Worm (Caenorhabditis elegans) whole organism, L3 larva: ENCODE results near the gene C16C8.10.

Experiments used
- R02D3.7 ChIP-seq: fragments of 150-350 bp; optimal IDR thresholded peaks from 2 replicates; lab custom pipeline; 2014; ENCODE audit warnings: missing biosample characterization, missing genetic modification characterization
- ZK546.5 ChIP-seq: sonication (generic microtip); optimal IDR thresholded peaks from 2 replicates; lab custom pipeline; 2017; ENCODE audit warnings: missing biosample characterization, missing genetic modification characterization
- aly-2 ChIP-seq: fragments of 150-350 bp; optimal IDR thresholded peaks from 2 replicates; lab custom pipeline; 2014; ENCODE audit warnings: missing biosample characterization, missing genetic modification characterization
- ama-1 ChIP-seq: fragments of 150-350 bp; optimal IDR thresholded peaks from 2 replicates; lab custom pipeline; 2018
- ceh-28 ChIP-seq: fragments of 150-350 bp; optimal IDR thresholded peaks from 2 replicates; lab custom pipeline; 2014; ENCODE audit warnings: missing biosample characterization, missing genetic modification reagents, missing genetic modification characterization
- ceh-82 ChIP-seq: fragments of 150-350 bp; optimal IDR thresholded peaks from 2 replicates; lab custom pipeline; 2014; ENCODE audit warnings: missing biosample characterization, missing genetic modification characterization
- ceh-9 ChIP-seq: sonication (generic microtip); optimal IDR thresholded peaks from 2 replicates; lab custom pipeline; 2018; ENCODE audit warnings: missing biosample characterization, missing genetic modification characterization
- daf-12 ChIP-seq: fragments of 150-350 bp; optimal IDR thresholded peaks from 2 replicates; lab custom pipeline; 2014; ENCODE audit warnings: missing biosample characterization, missing genetic modification reagents, missing genetic modification characterization
- egl-27 ChIP-seq: sonication (generic microtip); optimal IDR thresholded peaks from 4 replicates; lab custom pipeline; 2017; ENCODE audit warnings: missing biosample characterization, missing genetic modification reagents, missing genetic modification characterization
- elt-1 ChIP-seq: fragments of 150-350 bp; optimal IDR thresholded peaks from 2 replicates; lab custom pipeline; 2014; ENCODE audit warnings: missing biosample characterization, missing genetic modification characterization
- elt-2 ChIP-seq: sonication (generic microtip); optimal IDR thresholded peaks from 2 replicates; lab custom pipeline; 2016; ENCODE audit warnings: missing genetic modification reagents, mild to moderate bottlenecking, missing genetic modification characterization, missing compliant biosample characterization
- elt-3 ChIP-seq, 3 experiments: fragments of 150-350 bp in 1 of 3; sonication (generic microtip) in 2 of 3; optimal IDR thresholded peaks; 2 replicates in 2 of 3; 4 replicates in 1 of 3; lab custom pipeline; 2014 to 2017; ENCODE audit warnings: missing biosample characterization in 3 of 3, missing genetic modification characterization in 3 of 3
- eor-1 ChIP-seq, 2 experiments: fragments of 150-350 bp; optimal IDR thresholded peaks; 2 replicates each; lab custom pipeline; 2014 to 2018; ENCODE audit warnings: missing biosample characterization in 2 of 2, missing genetic modification characterization in 2 of 2
- fkh-10 ChIP-seq: sonication (generic microtip); optimal IDR thresholded peaks from 2 replicates; lab custom pipeline; 2017; ENCODE audit warnings: missing biosample characterization, missing genetic modification reagents, missing genetic modification characterization
- fkh-2 ChIP-seq: fragments of 150-350 bp; optimal IDR thresholded peaks from 2 replicates; lab custom pipeline; 2014; ENCODE audit warnings: missing biosample characterization, missing genetic modification reagents, missing genetic modification characterization
- fos-1 ChIP-seq: fragments of 150-350 bp; optimal IDR thresholded peaks from 2 replicates; lab custom pipeline; 2014; ENCODE audit warnings: missing biosample characterization, missing genetic modification characterization
- hmg-11 ChIP-seq: sonication (generic microtip); optimal IDR thresholded peaks from 2 replicates; lab custom pipeline; 2016; ENCODE audit warnings: missing genetic modification characterization, missing compliant biosample characterization
- jun-1 ChIP-seq: fragments of 150-350 bp; optimal IDR thresholded peaks from 2 replicates; lab custom pipeline; 2014; ENCODE audit warnings: missing biosample characterization, missing genetic modification reagents, missing genetic modification characterization
- lin-15B ChIP-seq: fragments of 150-350 bp; optimal IDR thresholded peaks from 2 replicates; lab custom pipeline; 2014; ENCODE audit warnings: missing biosample characterization, missing genetic modification characterization
- lin-39 ChIP-seq: fragments of 150-350 bp; optimal IDR thresholded peaks from 2 replicates; lab custom pipeline; 2018; ENCODE audit warnings: missing biosample characterization, missing genetic modification reagents, missing genetic modification characterization
- lsy-12 ChIP-seq: sonication (generic microtip); optimal IDR thresholded peaks from 2 replicates; lab custom pipeline; 2016; ENCODE audit warnings: mild to moderate bottlenecking, missing genetic modification characterization, missing compliant biosample characterization
- nhr-12 ChIP-seq: fragments of 150-350 bp; optimal IDR thresholded peaks from 2 replicates; lab custom pipeline; 2014; ENCODE audit warnings: missing biosample characterization, missing genetic modification characterization
- nhr-23 ChIP-seq: fragments of 150-350 bp; optimal IDR thresholded peaks from 2 replicates; lab custom pipeline; 2014; ENCODE audit warnings: missing biosample characterization, missing genetic modification reagents, missing genetic modification characterization
- nhr-25 ChIP-seq: sonication (generic microtip); optimal IDR thresholded peaks from 2 replicates; lab custom pipeline; 2017; ENCODE audit warnings: missing biosample characterization, missing genetic modification characterization
- nhr-28 ChIP-seq: fragments of 150-350 bp; optimal IDR thresholded peaks from 2 replicates; lab custom pipeline; 2014; ENCODE audit warnings: missing biosample characterization, missing genetic modification characterization
- nhr-43 ChIP-seq: sonication (generic microtip); optimal IDR thresholded peaks from 2 replicates; lab custom pipeline; 2016; ENCODE audit warnings: mild to moderate bottlenecking, missing genetic modification characterization, missing compliant biosample characterization; ENCODE audit not compliant: poor library complexity, severe bottlenecking
- nhr-67 ChIP-seq: fragments of 150-350 bp; optimal IDR thresholded peaks from 2 replicates; lab custom pipeline; 2014; ENCODE audit warnings: missing biosample characterization, missing genetic modification characterization
- nhr-77 ChIP-seq: fragments of 150-350 bp; optimal IDR thresholded peaks from 2 replicates; lab custom pipeline; 2014; ENCODE audit warnings: missing biosample characterization, missing genetic modification characterization
- pha-4 ChIP-seq: fragments of 150-350 bp; optimal IDR thresholded peaks from 2 replicates; lab custom pipeline; 2014; ENCODE audit warnings: missing biosample characterization, missing genetic modification reagents, missing genetic modification characterization
- pqm-1 ChIP-seq: fragments of 150-350 bp; optimal IDR thresholded peaks from 2 replicates; lab custom pipeline; 2017; ENCODE audit warnings: missing biosample characterization, missing genetic modification characterization, inconsistent platforms
- skn-1 ChIP-seq: fragments of 150-350 bp; optimal IDR thresholded peaks from 2 replicates; lab custom pipeline; 2014; ENCODE audit warnings: missing biosample characterization, missing genetic modification characterization
- snpc-4 ChIP-seq: fragments of 150-350 bp; optimal IDR thresholded peaks from 2 replicates; lab custom pipeline; 2014; ENCODE audit warnings: missing biosample characterization, missing genetic modification characterization
- tbx-2 ChIP-seq: sonication (generic microtip); optimal IDR thresholded peaks from 2 replicates; lab custom pipeline; 2016; ENCODE audit warnings: mild to moderate bottlenecking, missing genetic modification characterization, missing compliant biosample characterization
- unc-62 ChIP-seq: fragments of 150-350 bp; sonication (generic microtip); optimal IDR thresholded peaks from 4 replicates; lab custom pipeline; 2014; ENCODE audit warnings: missing biosample characterization, missing genetic modification reagents, missing genetic modification characterization
- zag-1 ChIP-seq: fragments of 150-350 bp; optimal IDR thresholded peaks from 2 replicates; lab custom pipeline; 2014; ENCODE audit warnings: missing biosample characterization, missing genetic modification characterization
- ztf-11 ChIP-seq: fragments of 150-350 bp; optimal IDR thresholded peaks from 2 replicates; lab custom pipeline; 2014; ENCODE audit warnings: missing biosample characterization, missing genetic modification characterization
- ztf-4 ChIP-seq: fragments of 150-350 bp; optimal IDR thresholded peaks from 2 replicates; lab custom pipeline; 2014; ENCODE audit warnings: missing biosample characterization, missing genetic modification characterization

Gene C16C8.10

ce11 chrII:3437393-3437792, 27.1 kb downstream of the C16C8.10 start:
- TF ChIP-seq lin-39 (tag; lab: Kevin White, UChicago) (no peak), aly-2 (tag; lab: Kevin White, UChicago) (no peak), nhr-25 (tag; lab: Kevin White, UChicago) (no peak), daf-12 (tag; lab: Kevin White, UChicago) (no peak), ama-1 (no peak), ceh-28 (tag; lab: Kevin White, UChicago) (no peak), elt-2 (no peak), eor-1 (tag; optimal IDR thresholded peaks at IDR 0.05; lab: Kevin White, UChicago) (no peak), egl-27 (tag; lab: Kevin White, UChicago) (no peak), zag-1 (tag; lab: Kevin White, UChicago) (no peak), pqm-1 (tag; lab: Kevin White, UChicago) (no peak), lsy-12 (no peak)

ce11 chrII:3436412-3436811, 28.1 kb downstream of the C16C8.10 start, which contains the start of gene skpo-2:
TSS of gene skpo-2 (minus strand) at chrII:3436512.
- TF ChIP-seq ceh-28 (tag; lab: Kevin White, UChicago) (no peak), jun-1 (tag; lab: Kevin White, UChicago) (no peak), nhr-23 (tag; lab: Kevin White, UChicago) (no peak), elt-2 (no peak), snpc-4 (tag; lab: Kevin White, UChicago) (no peak), hmg-11 (tag; lab: Kevin White, UChicago) (no peak), egl-27 (tag; lab: Kevin White, UChicago) (no peak), R02D3.7 (tag; lab: Kevin White, UChicago) (no peak), nhr-25 (tag; lab: Kevin White, UChicago) (no peak), ceh-82 (tag; lab: Kevin White, UChicago) (no peak), zag-1 (tag; lab: Kevin White, UChicago) (no peak), pha-4 (no peak), daf-12 (tag; lab: Kevin White, UChicago) (no peak), tbx-2 (no peak)

DNA sequence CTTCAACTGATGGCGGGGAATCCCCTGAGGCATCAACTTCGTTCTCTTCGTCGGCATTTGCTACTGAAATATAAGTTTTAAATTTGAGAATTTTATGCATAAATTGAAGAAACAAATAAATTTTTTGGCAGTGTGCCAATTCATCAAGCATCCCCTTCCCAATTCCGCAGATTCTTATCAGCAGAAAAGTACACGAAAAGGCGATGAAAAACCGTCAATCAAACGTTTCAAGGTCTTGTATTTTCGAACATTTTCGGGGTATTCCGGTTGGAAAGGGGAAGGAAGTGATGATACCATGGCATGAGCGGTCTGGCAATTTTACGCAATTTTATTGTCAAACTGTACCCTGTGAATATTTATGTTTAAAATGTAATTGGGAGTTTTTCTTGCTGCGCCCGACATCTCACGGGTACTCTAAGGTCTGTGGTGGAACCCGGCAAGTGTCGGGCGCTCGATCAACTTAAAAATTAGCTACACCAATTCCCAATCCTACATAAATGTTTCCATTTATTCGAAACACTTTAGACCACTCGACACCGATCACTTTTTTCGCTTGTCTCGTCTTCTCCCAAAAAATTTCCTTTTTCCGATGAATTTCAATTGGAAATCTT, 29.5 kb downstream of the C16C8.10 start:
- TF ChIP-seq ztf-11 (tag; lab: Kevin White, UChicago) (no peak), nhr-25 (tag; lab: Kevin White, UChicago) (peak; percentile 56), nhr-23 (tag; lab: Kevin White, UChicago) (no peak), fkh-2 (tag; lab: Kevin White, UChicago) (no peak), nhr-67 (no peak), snpc-4 (tag; lab: Kevin White, UChicago) (peak; percentile 78), ceh-9 (no peak), lin-15B (no peak), unc-62 (GFP tag; lab: Kevin White, UChicago) (peak; percentile 43), ZK546.5 (tag; lab: Kevin White, UChicago) (no peak), nhr-77 (tag; lab: Kevin White, UChicago) (no peak), elt-1 (tag; lab: Kevin White, UChicago) (peak; percentile 77), nhr-43 (tag; lab: Kevin White, UChicago) (peak; percentile 43), aly-2 (tag; lab: Kevin White, UChicago) (no peak), hmg-11 (tag; lab: Kevin White, UChicago) (no peak), fos-1 (tag; lab: Kevin White, UChicago) (no peak), nhr-12 (tag; lab: Kevin White, UChicago) (no peak), elt-2 (no peak), egl-27 (tag; lab: Kevin White, UChicago) (no peak), fkh-10 (no peak), ceh-82 (tag; lab: Kevin White, UChicago) (no peak), nhr-28 (tag; lab: Kevin White, UChicago) (no peak), ama-1 (peak; percentile 19)

ce11 chrII:3429400-3429799, 35.1 kb downstream of the C16C8.10 start, which contains the start of gene C16C8.18:
TSS of gene C16C8.18 (plus strand) at chrII:3429700.
- no peak for TF ChIP-seq nhr-23 (tag; lab: Kevin White, UChicago)
- no peak for TF ChIP-seq daf-12 (tag; lab: Kevin White, UChicago)
- no peak for TF ChIP-seq hmg-11 (tag; lab: Kevin White, UChicago)
- no peak for TF ChIP-seq skn-1
- TF ChIP-seq lin-39 (tag; lab: Kevin White, UChicago): no peak
- TF ChIP-seq zag-1 (tag; lab: Kevin White, UChicago): no peak
- TF ChIP-seq ztf-4 (tag; lab: Kevin White, UChicago): no peak
- no peak for TF ChIP-seq eor-1 (tag; optimal IDR thresholded peaks at IDR 0.05; lab: Kevin White, UChicago)
- TF ChIP-seq elt-3 (tag; optimal IDR thresholded peaks at IDR 0.05; lab: Kevin White, UChicago): no peak
- TF ChIP-seq nhr-25 (tag; lab: Kevin White, UChicago): no peak
- TF ChIP-seq pha-4: no peak
